Fruit fly (Drosophila melanogaster): ENCODE measurements around the gene Rim.
A peak's percentile ranks its signal among the peaks of the same experiment; 100 is the strongest.

Gene Rim

dm6 chr3R:17943359-17944232 lies 27.2 kb upstream of the Rim start (continued):
- peak; percentile 62 for TF ChIP-seq hbn (GFP tag; IDR thresholded peaks at IDR 0.05; ENCODE audit: partially characterized antibody)
- peak; percentile 33 for TF ChIP-seq gro (GFP tag; optimal IDR thresholded peaks at IDR 0.05)
- TF ChIP-seq Hsf (GFP tag; optimal IDR thresholded peaks at IDR 0.05), result peak; percentile 38
- peak; percentile 82 for TF ChIP-seq CG34224 (GFP tag; IDR thresholded peaks at IDR 0.05; ENCODE audit: partially characterized antibody)
- peak; percentile 70 for TF ChIP-seq CG2712 (tag; optimal IDR thresholded peaks at IDR 0.05)
- TF ChIP-seq CG8290 (GFP tag; optimal IDR thresholded peaks at IDR 0.05), result no peak
- peak in 1 of 2 experiments; percentile 6 for TF ChIP-seq CG8290 (tag; optimal IDR thresholded peaks at IDR 0.05)
- peak in 1 of 2 experiments; percentile 3 for TF ChIP-seq insv (GFP tag; optimal IDR thresholded peaks at IDR 0.05)
- TF ChIP-seq pb (GFP tag; optimal IDR thresholded peaks at IDR 0.05), result no peak
- TF ChIP-seq CG12155 (GFP tag; optimal IDR thresholded peaks at IDR 0.05), result peak; percentile 41
- no peak for TF ChIP-seq CG11247 (GFP tag; IDR thresholded peaks at IDR 0.05)
- TF ChIP-seq ab (GFP tag; optimal IDR thresholded peaks at IDR 0.05), result peak; percentile 19
- TF ChIP-seq trh (GFP tag; optimal IDR thresholded peaks at IDR 0.05), result no peak
- TF ChIP-seq danr (GFP tag; IDR thresholded peaks at IDR 0.05), result no peak
- TF ChIP-seq crp (GFP tag; optimal IDR thresholded peaks at IDR 0.05), result no peak
- peak; percentile 36 for TF ChIP-seq CG18619 (GFP tag; optimal IDR thresholded peaks at IDR 0.05)
- TF ChIP-seq CG17361 (GFP tag; IDR thresholded peaks at IDR 0.05), result peak; percentile 64
- TF ChIP-seq lab (GFP tag; optimal IDR thresholded peaks at IDR 0.05), result peak; percentile 62
- TF ChIP-seq CG9437 (GFP tag; optimal IDR thresholded peaks at IDR 0.05), result peak; percentile 37
- TF ChIP-seq Poxn (GFP tag; IDR thresholded peaks at IDR 0.05), result no peak
- TF ChIP-seq CG17359 (tag; optimal IDR thresholded peaks at IDR 0.05), result peak; percentile 46
- TF ChIP-seq corto (GFP tag; optimal IDR thresholded peaks at IDR 0.05), result no peak
- TF ChIP-seq CG13287 (GFP tag; IDR thresholded peaks at IDR 0.05; ENCODE audit: partially characterized antibody), result peak; percentile 70
- TF ChIP-seq H15 (GFP tag; IDR thresholded peaks at IDR 0.05), result no peak
- peak; percentile 62 for TF ChIP-seq CG9727 (GFP tag; optimal IDR thresholded peaks at IDR 0.05)
- TF ChIP-seq Ssrp (tag; optimal IDR thresholded peaks at IDR 0.05), result peak; percentile 49
- peak; percentile 5; the same call in 1 of the 2 replicates for TF ChIP-seq ato (GFP tag; IDR thresholded peaks at IDR 0.05; ENCODE audit: partially characterized antibody)
- TF ChIP-seq CG1832 (GFP tag; optimal IDR thresholded peaks at IDR 0.05), result peak; percentile 51
- TF ChIP-seq vvl (GFP tag; IDR thresholded peaks at IDR 0.05), result peak; percentile 32; the same call in 1 of the 2 replicates
- TF ChIP-seq CG1602 (GFP tag; optimal IDR thresholded peaks at IDR 0.05), result peak; percentile 52
- TF ChIP-seq Jarid2 (GFP tag; optimal IDR thresholded peaks at IDR 0.05), result peak; percentile 95
- TF ChIP-seq HmgD (GFP tag; optimal IDR thresholded peaks at IDR 0.05), result no peak
- TF ChIP-seq Trl (optimal IDR thresholded peaks at IDR 0.05), result peak; percentile 99
- TF ChIP-seq Trl (GFP tag; optimal IDR thresholded peaks at IDR 0.05), result peak; percentile 2
- no peak for TF ChIP-seq CG31388 (GFP tag; optimal IDR thresholded peaks at IDR 0.05)
- no peak for TF ChIP-seq hkb (optimal IDR thresholded peaks at IDR 0.05)
- peak; percentile 51 for TF ChIP-seq hkb (GFP tag; IDR thresholded peaks at IDR 0.05)
- peak; percentile 51 for TF ChIP-seq CG7786 (GFP tag; optimal IDR thresholded peaks at IDR 0.05)
- peak; percentile 45 for TF ChIP-seq CHES-1-like (GFP tag; optimal IDR thresholded peaks at IDR 0.05)
- TF ChIP-seq CG13894 (tag; optimal IDR thresholded peaks at IDR 0.05), result peak; percentile 71

- TF ChIP-seq caup (GFP tag; optimal IDR thresholded peaks at IDR 0.05; ENCODE audit: severe bottlenecking), result peak; percentile 32
- 0 out of 3 replicates have a peak, but pooled peaks have one; percentile 18 for TF ChIP-seq CG14050 (GFP tag; IDR thresholded peaks at IDR 0.05)
- peak; percentile 96 for TF ChIP-seq dmrt11E (tag; optimal IDR thresholded peaks at IDR 0.05)
- TF ChIP-seq jumu (GFP tag; optimal IDR thresholded peaks at IDR 0.05), result no peak
- TF ChIP-seq CG2678 (tag; optimal IDR thresholded peaks at IDR 0.05), result peak; percentile 63
- no peak for TF ChIP-seq dimm (GFP tag; IDR thresholded peaks at IDR 0.05)
- no peak for TF ChIP-seq prd (optimal IDR thresholded peaks at IDR 0.05)
- peak; percentile 94 for TF ChIP-seq prd (GFP tag; IDR thresholded peaks at IDR 0.05)
- TF ChIP-seq Sox100B (GFP tag; optimal IDR thresholded peaks at IDR 0.05), result peak; percentile 46
- peak; percentile 21 for TF ChIP-seq CG2116 (GFP tag; optimal IDR thresholded peaks at IDR 0.05)
- TF ChIP-seq Chrac-16 (GFP tag; optimal IDR thresholded peaks at IDR 0.05), result peak; percentile 79
- no peak for TF ChIP-seq CG6272 (GFP tag; IDR thresholded peaks at IDR 0.05)
These were observed 24.7 kb upstream of the Rim start for dm6 chr3R:17941086-17941485.
